Worm (Caenorhabditis elegans) whole organism, midembryonic: ENCODE measurements around the gene dlst-1.

ENCODE experiments used
- flt-1 ChIP-seq: fragments of 200-800 bp; sonication (Bioruptor generic); IDR thresholded peaks from 2 replicates; pipeline ENCODE4 v1.3.6; 2022; ENCODE audit warnings: missing genetic modification characterization, missing compliant biosample characterization
- med-1 ChIP-seq: sonication (generic microtip); optimal IDR thresholded peaks from 2 replicates; lab custom pipeline; 2017; ENCODE audit warnings: missing genetic modification characterization, mild to moderate bottlenecking, missing compliant biosample characterization, antibody characterized with exemption, missing genetic modification reagents; ENCODE audit not compliant: insufficient read depth
- ztf-29 ChIP-seq: fragments of 200-800 bp; sonication (Bioruptor generic); IDR thresholded peaks from 2 replicates; pipeline ENCODE4 v1.3.6; 2022; ENCODE audit warnings: missing genetic modification reagents, missing genetic modification characterization, missing compliant biosample characterization

- no peak for TF ChIP-seq med-1 (GFP tag; lab: Kevin White, UChicago)
- TF ChIP-seq flt-1 (GFP tag; lab: Robert Waterston, UW): no peak
- TF ChIP-seq ztf-29 (GFP tag; lab: Robert Waterston, UW): no peak
These were observed 9.3 kb upstream of the dlst-1 start, which contains the start of gene srg-30 for ce11 chrV:6718232-6718631.
